Worm (Caenorhabditis elegans) whole organism, late embryonic: Measurements from ENCODE around the gene daf-31.

Experiments
- C08G9.2 ChIP-seq: sonication (generic microtip); optimal IDR thresholded peaks from 2 replicates; lab custom pipeline; 2016; ENCODE audit warnings: mild to moderate bottlenecking, missing genetic modification characterization, moderate library complexity, missing compliant biosample characterization
- C38D4.7 ChIP-seq: fragments of 200-800 bp; sonication (Bioruptor generic); optimal IDR thresholded peaks from 2 replicates; lab custom pipeline; 2018; ENCODE audit warnings: mild to moderate bottlenecking, missing genetic modification characterization, moderate library complexity, missing compliant biosample characterization
- F13H6.1 ChIP-seq: sonication (generic microtip); optimal IDR thresholded peaks from 2 replicates; lab custom pipeline; 2016; ENCODE audit warnings: missing genetic modification characterization, missing compliant biosample characterization
- K09A11.1 ChIP-seq: sonication (generic microtip); optimal IDR thresholded peaks from 2 replicates; lab custom pipeline; 2017; ENCODE audit warnings: antibody characterized with exemption, mild to moderate bottlenecking, missing genetic modification characterization, missing compliant biosample characterization; ENCODE audit not compliant: insufficient read depth
- Y22D7AL.16 ChIP-seq: sonication (generic microtip); optimal IDR thresholded peaks from 2 replicates; lab custom pipeline; 2016; ENCODE audit warnings: missing genetic modification characterization, missing compliant biosample characterization
- ahr-1 ChIP-seq: sonication (generic microtip); optimal IDR thresholded peaks from 2 replicates; lab custom pipeline; 2016; ENCODE audit warnings: missing genetic modification characterization, missing compliant biosample characterization
- ceh-19 ChIP-seq: fragments of 200-800 bp; sonication (Bioruptor generic); optimal IDR thresholded peaks from 2 replicates; lab custom pipeline; 2018; ENCODE audit warnings: mild to moderate bottlenecking, missing genetic modification characterization, missing compliant biosample characterization
- ceh-2 ChIP-seq: sonication (generic microtip); optimal IDR thresholded peaks from 2 replicates; lab custom pipeline; 2016; ENCODE audit warnings: missing genotype, missing genetic modification characterization, missing compliant biosample characterization
- ceh-22 ChIP-seq: sonication (generic microtip); optimal IDR thresholded peaks from 2 replicates; lab custom pipeline; 2017; ENCODE audit warnings: missing biosample characterization, missing genetic modification characterization
- ceh-24 ChIP-seq: sonication (generic microtip); optimal IDR thresholded peaks from 2 replicates; lab custom pipeline; 2016; ENCODE audit warnings: mild to moderate bottlenecking, missing genetic modification characterization, missing compliant biosample characterization
- ceh-30 ChIP-seq: fragments of 150-350 bp; optimal IDR thresholded peaks from 2 replicates; lab custom pipeline; 2014; ENCODE audit warnings: missing biosample characterization, missing genetic modification characterization
- ceh-45 ChIP-seq: fragments of 200-800 bp; sonication (Bioruptor generic); IDR thresholded peaks from 2 replicates; pipeline ENCODE4 v1.3.6; 2022; ENCODE audit warnings: missing genetic modification reagents, missing genetic modification characterization, missing compliant biosample characterization
- ceh-48 ChIP-seq: sonication (generic microtip); optimal IDR thresholded peaks from 2 replicates; lab custom pipeline; 2016; ENCODE audit warnings: missing genetic modification characterization, inconsistent platforms, missing compliant biosample characterization
- ceh-6 ChIP-seq: fragments of 200-800 bp; sonication (Bioruptor generic); optimal IDR thresholded peaks from 2 replicates; lab custom pipeline; 2018; ENCODE audit warnings: mild to moderate bottlenecking, missing genetic modification characterization, missing compliant biosample characterization
- ceh-9 ChIP-seq: sonication (generic microtip); optimal IDR thresholded peaks from 2 replicates; lab custom pipeline; 2016; ENCODE audit warnings: mild to moderate bottlenecking, missing genetic modification characterization, inconsistent platforms, missing compliant biosample characterization
- che-1 ChIP-seq: sonication (generic microtip); optimal IDR thresholded peaks from 2 replicates; lab custom pipeline; 2016; ENCODE audit warnings: mild to moderate bottlenecking, missing genetic modification characterization, missing compliant biosample characterization
- elt-2 ChIP-seq: sonication (generic microtip); optimal IDR thresholded peaks from 2 replicates; lab custom pipeline; 2016; ENCODE audit warnings: missing genetic modification reagents, missing genetic modification characterization, missing compliant biosample characterization
- eyg-1 ChIP-seq: sonication (generic microtip); optimal IDR thresholded peaks from 2 replicates; lab custom pipeline; 2016; ENCODE audit warnings: missing genotype, missing genetic modification characterization, missing compliant biosample characterization
- fkh-10 ChIP-seq: fragments of 150-350 bp; optimal IDR thresholded peaks from 2 replicates; lab custom pipeline; 2014; ENCODE audit warnings: missing biosample characterization, missing genetic modification reagents, missing genetic modification characterization
- fkh-6 ChIP-seq: sonication (generic microtip); optimal IDR thresholded peaks from 2 replicates; lab custom pipeline; 2016; ENCODE audit warnings: missing genetic modification characterization, missing compliant biosample characterization
- hlh-30 ChIP-seq: sonication (generic microtip); optimal IDR thresholded peaks from 2 replicates; lab custom pipeline; 2017; ENCODE audit warnings: antibody characterized with exemption, missing genetic modification characterization, missing compliant biosample characterization; ENCODE audit not compliant: insufficient read depth
- hlh-6 ChIP-seq: sonication (generic microtip); optimal IDR thresholded peaks from 2 replicates; lab custom pipeline; 2016; ENCODE audit warnings: missing genotype, missing genetic modification characterization, missing compliant biosample characterization
- lim-6 ChIP-seq: sonication (generic microtip); optimal IDR thresholded peaks from 2 replicates; lab custom pipeline; 2016; ENCODE audit warnings: missing genetic modification characterization, missing compliant biosample characterization
- madf-2 ChIP-seq: sonication (generic microtip); optimal IDR thresholded peaks from 2 replicates; lab custom pipeline; 2017; ENCODE audit warnings: missing genetic modification characterization, missing compliant biosample characterization
- nfya-1 ChIP-seq: sonication (generic microtip); optimal IDR thresholded peaks from 2 replicates; lab custom pipeline; 2017; ENCODE audit warnings: missing genetic modification characterization, mild to moderate bottlenecking, missing compliant biosample characterization, antibody characterized with exemption, moderate library complexity
- nhr-11 ChIP-seq: fragments of 150-350 bp; optimal IDR thresholded peaks from 2 replicates; lab custom pipeline; 2014; ENCODE audit warnings: missing biosample characterization, missing genetic modification characterization
- nhr-232 ChIP-seq: sonication (generic microtip); optimal IDR thresholded peaks from 2 replicates; lab custom pipeline; 2016; ENCODE audit warnings: missing genetic modification characterization, missing compliant biosample characterization
- npax-4 ChIP-seq: sonication (generic microtip); optimal IDR thresholded peaks from 2 replicates; lab custom pipeline; 2016; ENCODE audit warnings: missing genetic modification characterization, missing compliant biosample characterization
- odd-2 ChIP-seq: sonication (generic microtip); optimal IDR thresholded peaks from 2 replicates; lab custom pipeline; 2017; ENCODE audit warnings: antibody characterized with exemption, mild to moderate bottlenecking, missing genetic modification characterization, missing compliant biosample characterization
- pha-2 ChIP-seq: sonication (generic microtip); optimal IDR thresholded peaks from 2 replicates; lab custom pipeline; 2017; ENCODE audit warnings: mild to moderate bottlenecking, missing genetic modification characterization, missing compliant biosample characterization
- pha-4 ChIP-seq: fragments of 150-350 bp; optimal IDR thresholded peaks from 2 replicates; lab custom pipeline; 2018; ENCODE audit warnings: missing biosample characterization, missing genetic modification reagents, missing genetic modification characterization
- rnt-1 ChIP-seq: sonication (generic microtip); optimal IDR thresholded peaks from 2 replicates; lab custom pipeline; 2016; ENCODE audit warnings: missing genetic modification characterization, missing compliant biosample characterization
- sox-2 ChIP-seq: fragments of 200-800 bp; sonication (Bioruptor generic); IDR thresholded peaks from 2 replicates; pipeline ENCODE4 v1.3.6; 2022; ENCODE audit warnings: missing genetic modification reagents, missing genetic modification characterization, missing compliant biosample characterization
- sox-4 ChIP-seq: sonication (generic microtip); optimal IDR thresholded peaks from 2 replicates; lab custom pipeline; 2017; ENCODE audit warnings: mild to moderate bottlenecking, missing genetic modification characterization, inconsistent platforms, missing compliant biosample characterization
- tbx-2 ChIP-seq: sonication (generic microtip); optimal IDR thresholded peaks from 2 replicates; lab custom pipeline; 2016; ENCODE audit warnings: missing genetic modification characterization, missing compliant biosample characterization
- unc-42 ChIP-seq: sonication (generic microtip); optimal IDR thresholded peaks from 2 replicates; lab custom pipeline; 2016; ENCODE audit warnings: missing genotype, missing genetic modification characterization, missing compliant biosample characterization
- unc-55 ChIP-seq: sonication (generic microtip); optimal IDR thresholded peaks from 2 replicates; lab custom pipeline; 2017; ENCODE audit warnings: missing biosample characterization, missing genetic modification reagents, missing genetic modification characterization
- unc-86 ChIP-seq: sonication (generic microtip); optimal IDR thresholded peaks from 2 replicates; lab custom pipeline; 2016; ENCODE audit warnings: missing genetic modification characterization, missing compliant biosample characterization
- zip-5 ChIP-seq: sonication (generic microtip); optimal IDR thresholded peaks from 2 replicates; lab custom pipeline; 2016; ENCODE audit warnings: missing genetic modification characterization, missing compliant biosample characterization

The daf-31 gene

ce11 chrIV:8312105-8312504 is 22.0 kb downstream of the daf-31 start:
- TF ChIP-seq C08G9.2 (tag; lab: Kevin White, UChicago) (no peak), rnt-1 (tag; lab: Kevin White, UChicago) (no peak), eyg-1 (no peak), madf-2 (tag; lab: Kevin White, UChicago) (no peak), ceh-22 (no peak), unc-86 (tag; lab: Kevin White, UChicago) (no peak), hlh-30 (tag; lab: Kevin White, UChicago) (no peak), che-1 (tag; lab: Kevin White, UChicago) (no peak), Y22D7AL.16 (tag; lab: Kevin White, UChicago) (no peak)

- TF ChIP-seq sox-4 (tag; lab: Kevin White, UChicago), result no peak
- TF ChIP-seq sox-2, result no peak
- TF ChIP-seq zip-5 (tag; lab: Kevin White, UChicago), result no peak
- TF ChIP-seq che-1 (tag; lab: Kevin White, UChicago), result no peak
- no peak for TF ChIP-seq K09A11.1 (tag; lab: Kevin White, UChicago)
Measured at ce11 chrIV:8312846-8313245, 22.8 kb downstream of the daf-31 start, which contains the start of gene F35H10.10. Gene F35H10.10 (minus strand): TSS chrIV:8312946.

- TF ChIP-seq sox-2, result no peak
- no peak for TF ChIP-seq lim-6 (tag; lab: Kevin White, UChicago)
Measured at ce11 chrIV:8317800-8318199, 27.7 kb downstream of the daf-31 start.

ce11 chrIV:8318799-8319198 is 28.7 kb downstream of the daf-31 start:
- TF ChIP-seq ceh-6 (GFP tag; lab: Kevin White, UChicago) (no peak), ceh-19 (GFP tag; lab: Kevin White, UChicago) (no peak), C08G9.2 (tag; lab: Kevin White, UChicago) (no peak), ceh-24 (tag; lab: Kevin White, UChicago) (no peak)
- TF ChIP-seq, all 69 proteins: peak for 0

DNA sequence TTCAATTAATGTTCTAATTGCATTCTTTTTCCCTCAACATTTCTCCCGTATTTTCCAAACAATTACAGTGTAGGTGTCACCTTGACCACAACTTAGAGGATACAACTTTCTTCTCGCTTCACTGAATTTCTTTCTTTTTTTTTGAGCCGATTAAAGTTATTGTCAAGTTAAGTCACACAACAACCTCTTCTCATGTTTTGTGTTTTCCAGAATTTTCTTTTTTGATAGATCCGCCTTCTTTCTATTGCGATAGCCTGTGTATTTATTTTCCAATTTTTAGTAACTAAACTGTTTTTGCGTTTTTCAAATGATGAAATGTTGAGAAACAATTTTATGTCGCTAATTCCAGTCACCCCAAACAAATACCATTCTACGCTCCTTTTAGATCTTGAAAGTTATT is 35.6 kb downstream of the daf-31 start, which contains the start of gene F35H10.3:
Gene F35H10.3 (plus strand): TSS at position 301 of the 400 bp plus-strand sequence.
- TF ChIP-seq ceh-9 (tag; lab: Kevin White, UChicago) (no peak), nhr-232 (no peak), ahr-1 (tag; lab: Kevin White, UChicago) (no peak), elt-2 (tag; lab: Kevin White, UChicago) (no peak), madf-2 (tag; lab: Kevin White, UChicago) (no peak), pha-2 (tag; lab: Kevin White, UChicago) (no peak), ceh-45 (GFP tag; lab: Robert Waterston, UW) (no peak)

ce11 chrIV:8328913-8329312 is 38.8 kb downstream of the daf-31 start, which contains the start of gene F35H10.2:
Gene F35H10.2 (plus strand): TSS chrIV:8329213.
- no peak for TF ChIP-seq nfya-1 (tag; lab: Kevin White, UChicago)
- no peak for TF ChIP-seq ceh-48 (tag; lab: Kevin White, UChicago)
- no peak for TF ChIP-seq ceh-30
- no peak for TF ChIP-seq unc-55
- no peak for TF ChIP-seq pha-4
- no peak for TF ChIP-seq sox-4 (tag; lab: Kevin White, UChicago)
- TF ChIP-seq nhr-11 (tag; lab: Kevin White, UChicago), result no peak
- TF ChIP-seq ceh-22, result no peak
- no peak for TF ChIP-seq ahr-1 (tag; lab: Kevin White, UChicago)

ce11 chrIV:8332526-8332925 is 42.5 kb downstream of the daf-31 start, which contains the start of gene lys-10:
Gene lys-10 (plus strand): TSS chrIV:8332826.
- TF ChIP-seq K09A11.1 (tag; lab: Kevin White, UChicago) (no peak), ceh-2 (no peak), madf-2 (tag; lab: Kevin White, UChicago) (no peak), nhr-11 (tag; lab: Kevin White, UChicago) (no peak), fkh-10 (GFP tag; lab: Kevin White, UChicago) (no peak), npax-4 (no peak), pha-2 (tag; lab: Kevin White, UChicago) (no peak), F13H6.1 (tag; lab: Kevin White, UChicago) (no peak), C38D4.7 (GFP tag; lab: Kevin White, UChicago) (no peak), tbx-2 (no peak), rnt-1 (tag; lab: Kevin White, UChicago) (no peak), ceh-6 (GFP tag; lab: Kevin White, UChicago) (no peak), fkh-6 (no peak), ahr-1 (tag; lab: Kevin White, UChicago) (no peak), unc-42 (tag; lab: Kevin White, UChicago) (no peak), hlh-6 (tag; lab: Kevin White, UChicago) (no peak), eyg-1 (no peak), odd-2 (tag; lab: Kevin White, UChicago) (no peak), che-1 (tag; lab: Kevin White, UChicago) (no peak)
